Fruit fly (Drosophila melanogaster): ENCODE measurements around the gene Prosalpha4.

Gene Prosalpha4

dm6 chrX:16323063-16323462 is 47.0 kb downstream of the Prosalpha4 start, which contains the start of the genes CG9917 and CG32579 (continued):
- TF ChIP-seq CG13894 (tag; optimal IDR thresholded peaks at IDR 0.05), result peak; percentile 37
- TF ChIP-seq GATAe (GFP tag; conservative IDR thresholded peaks at IDR 0.05), result no peak
- no peak for TF ChIP-seq nau (GFP tag; optimal IDR thresholded peaks at IDR 0.05)
- no peak for TF ChIP-seq Dek (tag; optimal IDR thresholded peaks at IDR 0.05)
- TF ChIP-seq HmgD (GFP tag; optimal IDR thresholded peaks at IDR 0.05), result no peak
- no peak for TF ChIP-seq Sox102F (GFP tag; optimal IDR thresholded peaks at IDR 0.05)
- TF ChIP-seq pfk (GFP tag; optimal IDR thresholded peaks at IDR 0.05), result peak; percentile 59
- TF ChIP-seq Sry-δ (GFP tag; optimal IDR thresholded peaks at IDR 0.05), result peak; percentile 93
- no peak for TF ChIP-seq CG1602 (GFP tag; optimal IDR thresholded peaks at IDR 0.05)
- no peak for TF ChIP-seq CHES-1-like (GFP tag; optimal IDR thresholded peaks at IDR 0.05)
- no peak for TF ChIP-seq CG7987 (GFP tag; optimal IDR thresholded peaks at IDR 0.05)
- TF ChIP-seq NfI (GFP tag; optimal IDR thresholded peaks at IDR 0.05), result no peak
- TF ChIP-seq ap (GFP tag; IDR thresholded peaks at IDR 0.05), result no peak
- TF ChIP-seq wdn (GFP tag; IDR thresholded peaks at IDR 0.05), result no peak
- TF ChIP-seq D19A (tag; optimal IDR thresholded peaks at IDR 0.05), result no peak
- TF ChIP-seq ems (GFP tag; optimal IDR thresholded peaks at IDR 0.05), result no peak
- TF ChIP-seq Dip2 (GFP tag; IDR thresholded peaks at IDR 0.05), result no peak
- TF ChIP-seq croc (GFP tag; conservative IDR thresholded peaks at IDR 0.05), result no peak
- TF ChIP-seq tio (GFP tag; optimal IDR thresholded peaks at IDR 0.05), result no peak
- TF ChIP-seq CG17912 (GFP tag; optimal IDR thresholded peaks at IDR 0.05), result no peak
- no peak for TF ChIP-seq Asciz (GFP tag; optimal IDR thresholded peaks at IDR 0.05)
- no peak for TF ChIP-seq Rx (GFP tag; IDR thresholded peaks at IDR 0.05)
- no peak for TF ChIP-seq scrt (GFP tag; optimal IDR thresholded peaks at IDR 0.05)
- no peak for TF ChIP-seq Hr39 (optimal IDR thresholded peaks at IDR 0.05)
- peak; percentile 38; the same call in 1 of the 2 replicates for TF ChIP-seq Rfx (GFP tag; IDR thresholded peaks at IDR 0.05)
- no peak for TF ChIP-seq caup (GFP tag; optimal IDR thresholded peaks at IDR 0.05; ENCODE audit: severe bottlenecking)
- TF ChIP-seq Meics (GFP tag; optimal IDR thresholded peaks at IDR 0.05), result no peak
- TF ChIP-seq insv (GFP tag; optimal IDR thresholded peaks at IDR 0.05), result peak; percentile 86 to 97
- peak; percentile 20 for TF ChIP-seq CG17186 (GFP tag; optimal IDR thresholded peaks at IDR 0.05)
- no peak for TF ChIP-seq Ada2b (GFP tag; IDR thresholded peaks at IDR 0.05)
- TF ChIP-seq pros (GFP tag; optimal IDR thresholded peaks at IDR 0.05), result no peak
- no peak for TF ChIP-seq CG10543 (GFP tag; optimal IDR thresholded peaks at IDR 0.05)
- peak; percentile 10 for TF ChIP-seq CoRest (tag; optimal IDR thresholded peaks at IDR 0.05)
- TF ChIP-seq tna (GFP tag; IDR thresholded peaks at IDR 0.05; ENCODE audit: partially characterized antibody), result peak; percentile 60; the same call in 1 of the 2 replicates
- no peak for TF ChIP-seq sima (GFP tag; optimal IDR thresholded peaks at IDR 0.05)
- no peak for TF ChIP-seq CG17568 (GFP tag; optimal IDR thresholded peaks at IDR 0.05)
- no peak for TF ChIP-seq cwo (GFP tag; optimal IDR thresholded peaks at IDR 0.05)
- TF ChIP-seq cad (GFP tag; optimal IDR thresholded peaks at IDR 0.05), result no peak
- TF ChIP-seq Xrp1 (GFP tag; IDR thresholded peaks at IDR 0.05), result no peak
- no peak for TF ChIP-seq Ets65A (GFP tag)
- TF ChIP-seq sc (optimal IDR thresholded peaks at IDR 0.05), result no peak
- no peak for TF ChIP-seq sc (GFP tag; optimal IDR thresholded peaks at IDR 0.05)
- no peak for TF ChIP-seq CG12104 (GFP tag; optimal IDR thresholded peaks at IDR 0.05)
- no peak for TF ChIP-seq Vsx1 (GFP tag; optimal IDR thresholded peaks at IDR 0.05)
- TF ChIP-seq Hr3 (GFP tag; optimal IDR thresholded peaks at IDR 0.05), result no peak
- TF ChIP-seq CG4707 (GFP tag; optimal IDR thresholded peaks at IDR 0.05), result no peak
- no peak for TF ChIP-seq Atf6 (GFP tag; IDR thresholded peaks at IDR 0.05)
- no peak for TF ChIP-seq CG10321 (GFP tag; IDR thresholded peaks at IDR 0.05)
- no peak for TF ChIP-seq dmrt99B (tag; optimal IDR thresholded peaks at IDR 0.05)
- TF ChIP-seq sens (GFP tag), result peak; percentile 72
- no peak for TF ChIP-seq CG7357 (GFP tag; IDR thresholded peaks at IDR 0.05)
- no peak for TF ChIP-seq D (optimal IDR thresholded peaks at IDR 0.05)
- no peak for TF ChIP-seq D (GFP tag; optimal IDR thresholded peaks at IDR 0.05)
